Fruit fly (Drosophila melanogaster) whole organism, embryonic: ENCODE measurements around the gene et.
A peak's percentile ranks its signal among the peaks of the same experiment; 100 is the strongest.

Experiments
- Asciz ChIP-seq: fragments of 200-800 bp; sonication (Bioruptor generic); optimal IDR thresholded peaks from 2 replicates; lab custom pipeline; 2017; ENCODE audit warnings: missing biosample characterization, mild to moderate bottlenecking, missing genetic modification characterization, missing genetic modification reagents
- Atf6 ChIP-seq: fragments of 200-800 bp; sonication (Bioruptor generic); IDR thresholded peaks from 2 replicates; pipeline ENCODE4 v1.3.6; 2022; ENCODE audit warnings: missing biosample characterization, missing genetic modification characterization
- C15 ChIP-seq: fragments of 200-800 bp; sonication (Bioruptor generic); IDR thresholded peaks from 3 replicates; pipeline ENCODE4 v1.3.6; 2022; ENCODE audit warnings: missing biosample characterization, missing genetic modification characterization
- CG10431 ChIP-seq: fragments of 200-800 bp; sonication (Bioruptor generic); optimal IDR thresholded peaks from 3 replicates; lab custom pipeline; 2018; ENCODE audit warnings: missing biosample characterization, mild to moderate bottlenecking, missing genetic modification characterization
- CG12155 ChIP-seq: fragments of 200-800 bp; sonication (Bioruptor generic); optimal IDR thresholded peaks from 3 replicates; lab custom pipeline; 2016; ENCODE audit warnings: missing biosample characterization, missing genetic modification characterization
- CG13775 ChIP-seq: fragments of 200-800 bp; sonication (Bioruptor generic); optimal IDR thresholded peaks from 3 replicates; lab custom pipeline; 2017; ENCODE audit warnings: missing biosample characterization, mild to moderate bottlenecking, missing genetic modification characterization
- CG13894 ChIP-seq: fragments of 200-800 bp; sonication (Bioruptor generic); optimal IDR thresholded peaks from 3 replicates; lab custom pipeline; 2018; ENCODE audit warnings: missing biosample characterization, mild to moderate bottlenecking, missing genetic modification characterization, moderate library complexity
- CG14710 ChIP-seq: fragments of 200-800 bp; sonication (Bioruptor generic); optimal IDR thresholded peaks from 3 replicates; lab custom pipeline; 2019; ENCODE audit warnings: missing biosample characterization, mild to moderate bottlenecking, missing genetic modification characterization, moderate library complexity
- CG14860 ChIP-seq: fragments of 200-800 bp; sonication (Bioruptor generic); IDR thresholded peaks from 3 replicates; pipeline ENCODE4 v1.3.6; 2022; ENCODE audit warnings: missing biosample characterization, missing genetic modification characterization; ENCODE audit not compliant: partially characterized antibody
- CG15073 ChIP-seq: fragments of 200-800 bp; sonication (Bioruptor generic); optimal IDR thresholded peaks from 2 replicates; lab custom pipeline; 2016; ENCODE audit warnings: missing biosample characterization, missing genetic modification characterization
- CG1529 ChIP-seq: fragments of 200-800 bp; sonication (Bioruptor generic); optimal IDR thresholded peaks from 3 replicates; lab custom pipeline; 2018; ENCODE audit warnings: missing biosample characterization, missing genetic modification characterization
- CG15514 ChIP-seq: fragments of 200-800 bp; sonication (Bioruptor generic); optimal IDR thresholded peaks from 3 replicates; lab custom pipeline; 2017; ENCODE audit warnings: missing biosample characterization, missing genetic modification characterization, mild to moderate bottlenecking, moderate library complexity, missing genetic modification reagents
- CG15696 ChIP-seq: fragments of 200-800 bp; sonication (Bioruptor generic); optimal IDR thresholded peaks from 2 replicates; lab custom pipeline; 2019; ENCODE audit warnings: missing biosample characterization, mild to moderate bottlenecking, missing genetic modification characterization, moderate library complexity
- CG17361 ChIP-seq: fragments of 200-800 bp; sonication (Bioruptor generic); IDR thresholded peaks from 3 replicates; pipeline ENCODE4 v1.3.6; 2022; ENCODE audit warnings: missing biosample characterization, missing genetic modification characterization
- CG2678 ChIP-seq: fragments of 200-800 bp; sonication (Bioruptor generic); optimal IDR thresholded peaks from 3 replicates; lab custom pipeline; 2019; ENCODE audit warnings: missing biosample characterization, mild to moderate bottlenecking, missing genetic modification characterization, moderate library complexity
- CG30431 ChIP-seq: fragments of 200-800 bp; sonication (Bioruptor generic); optimal IDR thresholded peaks from 2 replicates; lab custom pipeline; 2017; ENCODE audit warnings: missing biosample characterization, missing genetic modification characterization
- CG33557 ChIP-seq: fragments of 200-800 bp; sonication (Bioruptor generic); optimal IDR thresholded peaks from 2 replicates; lab custom pipeline; 2019; ENCODE audit warnings: missing biosample characterization, mild to moderate bottlenecking, missing genetic modification characterization, moderate library complexity
- CG3407 ChIP-seq: fragments of 200-800 bp; sonication (Bioruptor generic); optimal IDR thresholded peaks from 2 replicates; lab custom pipeline; 2018; ENCODE audit warnings: missing biosample characterization, mild to moderate bottlenecking, missing genetic modification characterization
- CG7357 ChIP-seq: fragments of 200-800 bp; sonication (Bioruptor generic); IDR thresholded peaks from 3 replicates; pipeline ENCODE4 v1.3.6; 2022; ENCODE audit warnings: missing biosample characterization, missing genetic modification characterization
- CG7372 ChIP-seq: fragments of 200-800 bp; sonication (Bioruptor generic); IDR thresholded peaks from 2 replicates; pipeline ENCODE4 v1.3.6; 2022; ENCODE audit warnings: missing biosample characterization, missing genetic modification characterization
- CG7963 ChIP-seq: fragments of 200-800 bp; sonication (Bioruptor generic); IDR thresholded peaks from 3 replicates; pipeline ENCODE4 v1.3.6; 2022; ENCODE audit warnings: missing biosample characterization, missing genetic modification characterization; ENCODE audit not compliant: partially characterized antibody
- CG7987 ChIP-seq: fragments of 200-800 bp; sonication (Bioruptor generic); optimal IDR thresholded peaks from 2 replicates; lab custom pipeline; 2018; ENCODE audit warnings: missing biosample characterization, mild to moderate bottlenecking, missing genetic modification characterization, moderate library complexity
- CG8359 ChIP-seq: fragments of 200-800 bp; sonication (Bioruptor generic); optimal IDR thresholded peaks from 2 replicates; lab custom pipeline; 2017; ENCODE audit warnings: missing biosample characterization, mild to moderate bottlenecking, missing genetic modification characterization, borderline replicate concordance
- CG9215 ChIP-seq: fragments of 200-800 bp; sonication (Bioruptor generic); IDR thresholded peaks from 2 replicates; pipeline ENCODE4 v1.3.6; 2022; ENCODE audit warnings: missing biosample characterization, missing genetic modification characterization
- D19A ChIP-seq: fragments of 200-800 bp; optimal IDR thresholded peaks from 3 replicates; lab custom pipeline; 2019; ENCODE audit warnings: missing biosample characterization, mild to moderate bottlenecking, missing genetic modification characterization, moderate library complexity
- Drgx ChIP-seq: fragments of 200-800 bp; sonication (Bioruptor generic); IDR thresholded peaks from 2 replicates; pipeline ENCODE4 v1.3.6; 2022; ENCODE audit warnings: missing biosample characterization, missing genetic modification characterization
- Ets97D ChIP-seq: fragments of 200-800 bp; sonication (Bioruptor generic); optimal IDR thresholded peaks from 3 replicates; lab custom pipeline; 2016; ENCODE audit warnings: missing biosample characterization, missing genetic modification characterization
- H2.0 ChIP-seq: fragments of 200-800 bp; sonication (Bioruptor generic); IDR thresholded peaks from 2 replicates; pipeline ENCODE4 v1.3.6; 2022; ENCODE audit warnings: missing biosample characterization, missing genetic modification characterization
- HLHmδ ChIP-seq: fragments of 200-800 bp; sonication (Bioruptor generic); optimal IDR thresholded peaks from 2 replicates; lab custom pipeline; 2018; ENCODE audit warnings: missing biosample characterization, mild to moderate bottlenecking, missing genetic modification characterization, moderate library complexity
- Hmx ChIP-seq: fragments of 200-800 bp; sonication (Bioruptor generic); optimal IDR thresholded peaks from 2 replicates; lab custom pipeline; 2016; ENCODE audit warnings: missing biosample characterization, missing genetic modification characterization
- Hr39 ChIP-seq: fragments of >200 bp; optimal IDR thresholded peaks from 2 replicates; lab custom pipeline; 2017
- Neu2 ChIP-seq: fragments of 200-800 bp; sonication (Bioruptor generic); optimal IDR thresholded peaks from 3 replicates; lab custom pipeline; 2016; ENCODE audit warnings: missing biosample characterization, missing genetic modification characterization, borderline replicate concordance
- PHDP ChIP-seq: fragments of 200-800 bp; sonication (Bioruptor generic); optimal IDR thresholded peaks from 3 replicates; lab custom pipeline; 2018; ENCODE audit warnings: missing biosample characterization, mild to moderate bottlenecking, missing genetic modification characterization, moderate library complexity
- Six4 ChIP-seq: fragments of 200-800 bp; sonication (Bioruptor generic); optimal IDR thresholded peaks from 2 replicates; lab custom pipeline; 2016; ENCODE audit warnings: missing biosample characterization, missing genetic modification characterization
- btn ChIP-seq: fragments of 200-800 bp; sonication (Bioruptor generic); optimal IDR thresholded peaks from 2 replicates; lab custom pipeline; 2016; ENCODE audit warnings: missing biosample characterization, missing genetic modification characterization
- dati ChIP-seq: fragments of 200-800 bp; sonication (Bioruptor generic); IDR thresholded peaks from 2 replicates; pipeline ENCODE4 v1.3.6; 2022; ENCODE audit warnings: missing biosample characterization, missing genetic modification characterization
- dimm ChIP-seq: fragments of 200-800 bp; sonication (Bioruptor generic); IDR thresholded peaks from 2 replicates; pipeline ENCODE4 v1.3.6; 2022; ENCODE audit warnings: missing biosample characterization, missing genetic modification characterization
- emc ChIP-seq: fragments of 200-800 bp; sonication (Bioruptor generic); optimal IDR thresholded peaks from 2 replicates; lab custom pipeline; 2016; ENCODE audit warnings: missing biosample characterization, missing genetic modification characterization
- en ChIP-seq: fragments of 200-800 bp; sonication (Bioruptor generic); optimal IDR thresholded peaks from 2 replicates; lab custom pipeline; 2016; ENCODE audit warnings: missing biosample characterization, missing genetic modification characterization
- ewg ChIP-seq: fragments of 200-800 bp; sonication (Bioruptor generic); optimal IDR thresholded peaks from 3 replicates; lab custom pipeline; 2017; ENCODE audit warnings: mild to moderate bottlenecking, missing biosample characterization, missing genetic modification reagents, missing genetic modification characterization
- fd102C ChIP-seq: fragments of 200-800 bp; sonication (Bioruptor generic); optimal IDR thresholded peaks from 2 replicates; lab custom pipeline; 2018; ENCODE audit warnings: missing biosample characterization, mild to moderate bottlenecking, missing genetic modification characterization, moderate library complexity
- fd3F ChIP-seq: fragments of 200-800 bp; sonication (Bioruptor generic); optimal IDR thresholded peaks from 2 replicates; lab custom pipeline; 2018; ENCODE audit warnings: missing biosample characterization, mild to moderate bottlenecking, missing genetic modification characterization, moderate library complexity
- hbn ChIP-seq: fragments of 200-800 bp; sonication (Bioruptor generic); IDR thresholded peaks from 2 replicates; pipeline ENCODE4 v1.3.6; 2022; ENCODE audit warnings: missing biosample characterization, missing genetic modification characterization; ENCODE audit not compliant: partially characterized antibody
- jigr1 ChIP-seq: fragments of 200-800 bp; sonication (Bioruptor generic); IDR thresholded peaks from 3 replicates; pipeline ENCODE4 v1.3.6; 2022; ENCODE audit warnings: missing biosample characterization, missing genetic modification characterization
- pho ChIP-seq: fragments of 200-800 bp; sonication (Bioruptor generic); optimal IDR thresholded peaks from 2 replicates; lab custom pipeline; 2016; ENCODE audit warnings: missing biosample characterization, missing genetic modification characterization
- repo ChIP-seq: fragments of 200-800 bp; sonication (Bioruptor generic); optimal IDR thresholded peaks from 2 replicates; lab custom pipeline; 2016; ENCODE audit warnings: missing biosample characterization, missing genetic modification characterization
- salm ChIP-seq: fragments of 200-800 bp; sonication (Bioruptor generic); optimal IDR thresholded peaks from 2 replicates; lab custom pipeline; 2018; ENCODE audit warnings: missing biosample characterization, mild to moderate bottlenecking, missing genetic modification characterization
- slbo ChIP-seq: fragments of 200-800 bp; sonication (Bioruptor generic); IDR thresholded peaks from 2 replicates; pipeline ENCODE4 v1.3.6; 2022; ENCODE audit warnings: missing biosample characterization, missing genetic modification characterization
- tap ChIP-seq: fragments of 200-800 bp; optimal IDR thresholded peaks from 3 replicates; lab custom pipeline; 2019; ENCODE audit warnings: missing biosample characterization, mild to moderate bottlenecking, missing genetic modification characterization, moderate library complexity
- unc-4 ChIP-seq: fragments of 200-800 bp; sonication (Bioruptor generic); IDR thresholded peaks from 2 replicates; pipeline ENCODE4 v1.3.6; 2022; ENCODE audit warnings: missing biosample characterization, missing genetic modification characterization; ENCODE audit not compliant: partially characterized antibody

The et gene

dm6 chrX:19651757-19652419 lies 23.8 kb downstream of the et start, which contains the start of the genes Ranbp21 and Elys (continued):
- peak; percentile 5 for TF ChIP-seq btn (GFP tag; lab: Kevin White, UChicago)
- TF ChIP-seq slbo (GFP tag; lab: Robert Waterston, UW), result peak; percentile 77
- no peak for TF ChIP-seq dati (GFP tag; lab: Robert Waterston, UW)
- no peak for TF ChIP-seq CG2678
- TF ChIP-seq C15, result no peak
- no peak; the same call in 2 of the 3 replicates for TF ChIP-seq CG17361 (GFP tag; lab: Robert Waterston, UW)
- TF ChIP-seq CG7963, result no peak
- TF ChIP-seq CG30431, result peak; percentile 15
- TF ChIP-seq CG12155 (GFP tag; lab: Kevin White, UChicago), result peak; percentile 50
- no peak for TF ChIP-seq CG13894
- peak; percentile 3 for TF ChIP-seq fd3F (GFP tag; lab: Kevin White, UChicago)
- TF ChIP-seq PHDP (tag; lab: Kevin White, UChicago), result no peak
- peak; percentile 13 for TF ChIP-seq CG15514
- no peak for TF ChIP-seq D19A
- TF ChIP-seq Ets97D (GFP tag; lab: Kevin White, UChicago), result peak; percentile 62
- no peak for TF ChIP-seq repo (GFP tag; lab: Kevin White, UChicago)
- TF ChIP-seq ewg (GFP tag; lab: Kevin White, UChicago), result no peak
- TF ChIP-seq en (GFP tag; lab: Kevin White, UChicago), result no peak
- TF ChIP-seq CG7372 (GFP tag; lab: Robert Waterston, UW), result peak; percentile 32; the same call in 1 of the 2 replicates
- no peak for TF ChIP-seq CG15696 (tag; lab: Kevin White, UChicago)
- no peak for TF ChIP-seq CG3407 (GFP tag; lab: Kevin White, UChicago)
- TF ChIP-seq CG8359 (GFP tag; lab: Kevin White, UChicago), result no peak
- no peak for TF ChIP-seq salm
- peak; percentile 44; the same call in 1 of the 2 replicates for TF ChIP-seq unc-4 (GFP tag; lab: Robert Waterston, UW)
- no peak for TF ChIP-seq CG15073 (GFP tag; lab: Kevin White, UChicago)
- TF ChIP-seq CG14860, result no peak
- TF ChIP-seq Drgx, result no peak
- no peak for TF ChIP-seq emc (GFP tag; lab: Kevin White, UChicago)
- no peak for TF ChIP-seq Neu2
- peak; percentile 71 for TF ChIP-seq CG14710
- TF ChIP-seq CG1529 (GFP tag; lab: Kevin White, UChicago), result no peak
- peak; percentile 62 for TF ChIP-seq CG9215
- TF ChIP-seq HLHmδ (GFP tag; lab: Kevin White, UChicago), result no peak
- 0 out of 2 replicates have a peak, but pooled peaks have one; percentile 32 for TF ChIP-seq dimm (GFP tag; lab: Robert Waterston, UW)
- no peak for TF ChIP-seq Asciz (GFP tag; lab: Kevin White, UChicago)
- no peak for TF ChIP-seq hbn (GFP tag; lab: Robert Waterston, UW)
- TF ChIP-seq CG7357, result peak; percentile 42; the same call in 1 of the 3 replicates
- peak; percentile 7 for TF ChIP-seq CG33557 (GFP tag; lab: Kevin White, UChicago)
- no peak for TF ChIP-seq tap (tag; lab: Kevin White, UChicago)
- TF ChIP-seq fd102C (GFP tag; lab: Kevin White, UChicago), result no peak
- peak; percentile 52 for TF ChIP-seq H2.0 (GFP tag; lab: Robert Waterston, UW)
- TF ChIP-seq pho, result peak; percentile 53
- TF ChIP-seq Atf6 (GFP tag; lab: Robert Waterston, UW), result no peak
- no peak for TF ChIP-seq CG7987 (GFP tag; lab: Kevin White, UChicago)
- TF ChIP-seq Six4 (GFP tag; lab: Kevin White, UChicago), result peak; percentile 16
- peak; percentile 58 for TF ChIP-seq CG13775 (GFP tag; lab: Kevin White, UChicago)
- TF ChIP-seq Hmx (GFP tag; lab: Kevin White, UChicago), result no peak
- TF ChIP-seq jigr1, result no peak
- no peak for TF ChIP-seq Hr39 (lab: Kevin White, UChicago)
- TF ChIP-seq CG10431 (GFP tag; lab: Kevin White, UChicago), result no peak
